Fruit fly (Drosophila melanogaster) whole organism, embryonic: ENCODE data around the gene CG11164.
A peak's percentile ranks its signal among the peaks of the same experiment; 100 is the strongest.

ENCODE experiments used
- BEAF-32 ChIP-seq: fragments of 200-800 bp; sonication (Bioruptor generic); optimal IDR thresholded peaks from 3 replicates; lab custom pipeline; 2017; ENCODE audit warnings: missing biosample characterization, missing genetic modification characterization, mild to moderate bottlenecking, moderate library complexity, missing genetic modification reagents
- Bteb2 ChIP-seq: fragments of 200-800 bp; sonication (Bioruptor generic); optimal IDR thresholded peaks from 2 replicates; lab custom pipeline; 2016; ENCODE audit warnings: missing biosample characterization, missing genetic modification characterization
- C15 ChIP-seq: fragments of 200-800 bp; sonication (Bioruptor generic); IDR thresholded peaks from 3 replicates; pipeline ENCODE4 v1.3.6; 2022; ENCODE audit warnings: missing biosample characterization, missing genetic modification characterization
- CG13287 ChIP-seq: fragments of 200-800 bp; sonication (Bioruptor generic); IDR thresholded peaks from 2 replicates; pipeline ENCODE4 v1.3.6; 2022; ENCODE audit warnings: missing biosample characterization, missing genetic modification characterization; ENCODE audit not compliant: partially characterized antibody
- CG15073 ChIP-seq: fragments of 200-800 bp; sonication (Bioruptor generic); optimal IDR thresholded peaks from 2 replicates; lab custom pipeline; 2016; ENCODE audit warnings: missing biosample characterization, missing genetic modification characterization
- CG1602 ChIP-seq: fragments of 200-800 bp; sonication (Bioruptor generic); optimal IDR thresholded peaks from 3 replicates; lab custom pipeline; 2016; ENCODE audit warnings: missing biosample characterization, missing genetic modification characterization
- CG17568 ChIP-seq: fragments of 200-800 bp; sonication (Bioruptor generic); optimal IDR thresholded peaks from 2 replicates; lab custom pipeline; 2018; ENCODE audit warnings: missing biosample characterization, mild to moderate bottlenecking, missing genetic modification characterization, moderate library complexity
- CG1792 ChIP-seq: fragments of 200-800 bp; sonication (Bioruptor generic); optimal IDR thresholded peaks from 2 replicates; lab custom pipeline; 2016; ENCODE audit warnings: missing biosample characterization, missing genetic modification characterization
- CG2116 ChIP-seq: fragments of 200-800 bp; sonication (Bioruptor generic); optimal IDR thresholded peaks from 3 replicates; lab custom pipeline; 2018; ENCODE audit warnings: missing biosample characterization, mild to moderate bottlenecking, missing genetic modification characterization
- CG31224 ChIP-seq: fragments of 200-800 bp; sonication (Bioruptor generic); IDR thresholded peaks from 2 replicates; pipeline ENCODE4 v1.3.6; 2022; ENCODE audit warnings: missing biosample characterization, missing genetic modification characterization
- CG3407 ChIP-seq: fragments of 200-800 bp; sonication (Bioruptor generic); optimal IDR thresholded peaks from 2 replicates; lab custom pipeline; 2018; ENCODE audit warnings: missing biosample characterization, mild to moderate bottlenecking, missing genetic modification characterization
- CG34224 ChIP-seq: fragments of 200-800 bp; sonication (Bioruptor generic); IDR thresholded peaks from 3 replicates; pipeline ENCODE4 v1.3.6; 2022; ENCODE audit warnings: missing biosample characterization, missing genetic modification characterization; ENCODE audit not compliant: partially characterized antibody
- CG4282 ChIP-seq: fragments of 200-800 bp; sonication (Bioruptor generic); optimal IDR thresholded peaks from 2 replicates; lab custom pipeline; 2016; ENCODE audit warnings: missing biosample characterization, missing genetic modification characterization
- CG4424 ChIP-seq: fragments of 200-800 bp; sonication (Bioruptor generic); optimal IDR thresholded peaks from 3 replicates; lab custom pipeline; 2016; ENCODE audit warnings: missing biosample characterization, missing genetic modification characterization
- CG6683 ChIP-seq: fragments of 200-800 bp; sonication (Bioruptor generic); optimal IDR thresholded peaks from 2 replicates; lab custom pipeline; 2017; ENCODE audit warnings: missing biosample characterization, mild to moderate bottlenecking, missing genetic modification characterization, missing genetic modification reagents
- CG9797 ChIP-seq: fragments of 200-800 bp; sonication (Bioruptor generic); optimal IDR thresholded peaks from 3 replicates; lab custom pipeline; 2018; ENCODE audit warnings: missing biosample characterization, mild to moderate bottlenecking, missing genetic modification characterization
- Dll ChIP-seq: fragments of 200-800 bp; sonication (Bioruptor generic); IDR thresholded peaks from 4 replicates; pipeline ENCODE4 v1.3.6; 2022; ENCODE audit warnings: missing biosample characterization, missing genetic modification characterization; ENCODE audit not compliant: partially characterized antibody
- Dp ChIP-seq: fragments of 200-800 bp; sonication (Bioruptor generic); optimal IDR thresholded peaks from 2 replicates; lab custom pipeline; 2018; ENCODE audit warnings: missing biosample characterization, mild to moderate bottlenecking, missing genetic modification characterization, moderate library complexity
- Dref ChIP-seq: fragments of 200-800 bp; sonication (Bioruptor generic); IDR thresholded peaks from 2 replicates; pipeline ENCODE4 v1.3.6; 2022; ENCODE audit warnings: missing biosample characterization, missing genetic modification characterization
- E2f1 ChIP-seq: fragments of 200-800 bp; sonication (Bioruptor generic); IDR thresholded peaks from 2 replicates; pipeline ENCODE4 v1.3.6; 2022; ENCODE audit warnings: missing biosample characterization, missing genetic modification characterization
- HLH4C ChIP-seq: fragments of 200-800 bp; sonication (Bioruptor generic); IDR thresholded peaks from 3 replicates; pipeline ENCODE4 v1.3.6; 2022; ENCODE audit warnings: missing biosample characterization, missing genetic modification characterization; ENCODE audit not compliant: partially characterized antibody
- Hand ChIP-seq: fragments of 200-800 bp; sonication (Bioruptor generic); optimal IDR thresholded peaks from 2 replicates; lab custom pipeline; 2017; ENCODE audit warnings: mild to moderate bottlenecking, missing biosample characterization, missing genetic modification reagents, missing genetic modification characterization
- Max ChIP-seq: fragments of 200-800 bp; sonication (Bioruptor generic); optimal IDR thresholded peaks from 2 replicates; lab custom pipeline; 2016; ENCODE audit warnings: missing biosample characterization, mild to moderate bottlenecking, missing genetic modification characterization
- Mrtf ChIP-seq: fragments of 200-800 bp; sonication (Bioruptor generic); IDR thresholded peaks from 3 replicates; pipeline ENCODE4 v1.3.6; 2022; ENCODE audit warnings: missing biosample characterization, missing genetic modification characterization
- Rfx ChIP-seq: fragments of 200-800 bp; sonication (Bioruptor generic); IDR thresholded peaks from 2 replicates; pipeline ENCODE4 v1.3.6; 2022; ENCODE audit warnings: missing biosample characterization, missing genetic modification characterization
- Scr ChIP-seq: fragments of 200-800 bp; sonication (Bioruptor generic); IDR thresholded peaks from 2 replicates; pipeline ENCODE4 v1.3.6; 2022; ENCODE audit warnings: missing biosample characterization, missing genetic modification characterization; ENCODE audit not compliant: partially characterized antibody
- Sry-δ ChIP-seq: fragments of 200-800 bp; sonication (Bioruptor generic); optimal IDR thresholded peaks from 2 replicates; lab custom pipeline; 2016; ENCODE audit warnings: missing biosample characterization, missing genetic modification characterization
- amos ChIP-seq: fragments of 200-800 bp; sonication (Bioruptor generic); IDR thresholded peaks from 2 replicates; pipeline ENCODE4 v1.3.6; 2022; ENCODE audit warnings: missing biosample characterization, missing genetic modification characterization; ENCODE audit not compliant: partially characterized antibody
- crc ChIP-seq: fragments of 200-800 bp; sonication (Bioruptor generic); optimal IDR thresholded peaks from 2 replicates; lab custom pipeline; 2016; ENCODE audit warnings: missing biosample characterization, missing genetic modification characterization
- crp ChIP-seq, 2 experiments: fragments of 200-800 bp; sonication (Bioruptor generic); optimal IDR thresholded peaks; 2 replicates in 1 of 2; 3 replicates in 1 of 2; lab custom pipeline; 2017; ENCODE audit warnings: missing biosample characterization in 2 of 2, missing genetic modification characterization in 2 of 2, mild to moderate bottlenecking in 1 of 2, moderate library complexity in 1 of 2
- dati ChIP-seq: fragments of 200-800 bp; sonication (Bioruptor generic); IDR thresholded peaks from 2 replicates; pipeline ENCODE4 v1.3.6; 2022; ENCODE audit warnings: missing biosample characterization, missing genetic modification characterization
- dmrt99B ChIP-seq: fragments of 200-800 bp; sonication (Bioruptor generic); optimal IDR thresholded peaks from 2 replicates; lab custom pipeline; 2018; ENCODE audit warnings: missing biosample characterization, mild to moderate bottlenecking, missing genetic modification characterization, moderate library complexity
- fd64A ChIP-seq: fragments of 200-800 bp; sonication (Bioruptor generic); optimal IDR thresholded peaks from 3 replicates; lab custom pipeline; 2018; ENCODE audit warnings: missing biosample characterization, mild to moderate bottlenecking, missing genetic modification characterization
- fru ChIP-seq: fragments of >200 bp; optimal IDR thresholded peaks from 2 replicates; lab custom pipeline; 2017
- fu2 ChIP-seq: fragments of 200-800 bp; sonication (Bioruptor generic); optimal IDR thresholded peaks from 2 replicates; lab custom pipeline; 2016; ENCODE audit warnings: missing biosample characterization, missing genetic modification characterization
- gfzf ChIP-seq: fragments of 200-800 bp; sonication (Bioruptor generic); optimal IDR thresholded peaks from 2 replicates; lab custom pipeline; 2016; ENCODE audit warnings: missing biosample characterization, mild to moderate bottlenecking, missing genetic modification characterization, moderate library complexity
- grn ChIP-seq: fragments of 200-800 bp; sonication (Bioruptor generic); optimal IDR thresholded peaks from 3 replicates; lab custom pipeline; 2017; ENCODE audit warnings: missing biosample characterization, missing genetic modification characterization
- hbn ChIP-seq: fragments of 200-800 bp; sonication (Bioruptor generic); IDR thresholded peaks from 2 replicates; pipeline ENCODE4 v1.3.6; 2022; ENCODE audit warnings: missing biosample characterization, missing genetic modification characterization; ENCODE audit not compliant: partially characterized antibody
- knrl ChIP-seq: fragments of 200-800 bp; sonication (Bioruptor generic); IDR thresholded peaks from 3 replicates; pipeline ENCODE4 v1.3.6; 2022; ENCODE audit warnings: missing biosample characterization, missing genetic modification characterization; ENCODE audit not compliant: partially characterized antibody
- mld ChIP-seq: fragments of 200-800 bp; sonication (Bioruptor generic); IDR thresholded peaks from 3 replicates; pipeline ENCODE4 v1.3.6; 2022; ENCODE audit warnings: missing biosample characterization, missing genetic modification characterization; ENCODE audit not compliant: partially characterized antibody
- nerfin-2 ChIP-seq: fragments of 200-800 bp; sonication (Bioruptor generic); IDR thresholded peaks from 2 replicates; pipeline ENCODE4 v1.3.6; 2022; ENCODE audit warnings: missing biosample characterization, missing genetic modification characterization; ENCODE audit not compliant: partially characterized antibody
- pzg ChIP-seq: fragments of 200-800 bp; sonication (Bioruptor generic); optimal IDR thresholded peaks from 3 replicates; lab custom pipeline; 2018; ENCODE audit warnings: missing biosample characterization, mild to moderate bottlenecking, missing genetic modification characterization, moderate library complexity
- sens ChIP-seq: fragments of 200-800 bp; sonication (Bioruptor generic); peaks from one replicate; lab custom pipeline; 2016; ENCODE audit warnings: missing biosample characterization, missing genetic modification characterization
- shn ChIP-seq: fragments of 200-800 bp; sonication (Bioruptor generic); optimal IDR thresholded peaks from 3 replicates; lab custom pipeline; 2016; ENCODE audit warnings: missing biosample characterization, missing genetic modification characterization
- sisA ChIP-seq: fragments of 200-800 bp; sonication (Bioruptor generic); IDR thresholded peaks from 2 replicates; pipeline ENCODE4 v1.3.6; 2022; ENCODE audit warnings: missing biosample characterization, missing genetic modification characterization
- slou ChIP-seq: fragments of 200-800 bp; sonication (Bioruptor generic); optimal IDR thresholded peaks from 3 replicates; lab custom pipeline; 2016; ENCODE audit warnings: missing biosample characterization, missing genetic modification characterization
- tio ChIP-seq: fragments of 200-800 bp; sonication (Bioruptor generic); optimal IDR thresholded peaks from 2 replicates; lab custom pipeline; 2017; ENCODE audit warnings: missing biosample characterization, missing genetic modification characterization, inconsistent platforms
- trem ChIP-seq: fragments of 200-800 bp; optimal IDR thresholded peaks from 3 replicates; lab custom pipeline; 2019; ENCODE audit warnings: missing biosample characterization, mild to moderate bottlenecking, missing genetic modification characterization, moderate library complexity
- unc-4 ChIP-seq: fragments of 200-800 bp; sonication (Bioruptor generic); IDR thresholded peaks from 2 replicates; pipeline ENCODE4 v1.3.6; 2022; ENCODE audit warnings: missing biosample characterization, missing genetic modification characterization; ENCODE audit not compliant: partially characterized antibody
- wek ChIP-seq: fragments of 200-800 bp; sonication (Bioruptor generic); optimal IDR thresholded peaks from 3 replicates; lab custom pipeline; 2018; ENCODE audit warnings: missing biosample characterization, mild to moderate bottlenecking, missing genetic modification characterization, moderate library complexity

The CG11164 gene

dm6 chrX:13667656-13668055, at the start of gene CG11164, which contains the start of gene DNAlig4:
CG11164 (plus strand) TSS chrX:13668014.
DNAlig4 (minus strand) TSS chrX:13667811.
- TF ChIP-seq slou (GFP tag; lab: Kevin White, UChicago) (no peak), CG1602 (no peak), dmrt99B (tag; lab: Kevin White, UChicago) (no peak), CG15073 (GFP tag; lab: Kevin White, UChicago) (no peak), knrl (GFP tag; lab: Robert Waterston, UW) (no peak), Mrtf (GFP tag; lab: Robert Waterston, UW) (no peak), CG1792 (GFP tag; lab: Kevin White, UChicago) (no peak), sens (GFP tag; lab: Kevin White, UChicago) (peak; percentile 16), fru (lab: Kevin White, UChicago) (no peak), dati (no peak), hbn (GFP tag; lab: Robert Waterston, UW) (0 out of 2 replicates have a peak, but pooled peaks have one; percentile 27), Dp (GFP tag; lab: Kevin White, UChicago) (peak; percentile 56), sisA (GFP tag; lab: Robert Waterston, UW) (no peak), crc (GFP tag; lab: Kevin White, UChicago) (no peak), Scr (GFP tag; lab: Robert Waterston, UW) (no peak), grn (GFP tag; lab: Kevin White, UChicago) (no peak), CG17568 (GFP tag; lab: Kevin White, UChicago) (no peak), Rfx (GFP tag; lab: Robert Waterston, UW) (no peak), nerfin-2 (no peak), Dll (GFP tag; lab: Robert Waterston, UW) (peak; percentile 33; the same call in 1 of the 4 replicates), shn (GFP tag; lab: Kevin White, UChicago) (no peak), C15 (GFP tag; lab: Robert Waterston, UW) (no peak), HLH4C (GFP tag; lab: Robert Waterston, UW) (0 out of 3 replicates have a peak, but pooled peaks have one; percentile 39), fd64A (GFP tag; lab: Kevin White, UChicago) (no peak), E2f1 (GFP tag; lab: Robert Waterston, UW) (peak; percentile 26; the same call in 1 of the 2 replicates), CG2116 (GFP tag; lab: Kevin White, UChicago) (peak; percentile 45), CG4424 (GFP tag; lab: Kevin White, UChicago) (no peak), fu2 (GFP tag; lab: Kevin White, UChicago) (no peak), BEAF-32 (GFP tag; lab: Kevin White, UChicago) (peak; percentile 33), crp (GFP tag; optimal IDR thresholded peaks at IDR 0.05; lab: Kevin White, UChicago) (peak in 1 of 2 experiments; percentile 76), CG34224 (GFP tag; lab: Robert Waterston, UW) (peak; percentile 31; the same call in 1 of the 3 replicates), CG9797 (GFP tag; lab: Kevin White, UChicago) (peak; percentile 33), amos (GFP tag; lab: Robert Waterston, UW) (no peak), mld (GFP tag; lab: Robert Waterston, UW) (no peak), Sry-δ (GFP tag; lab: Kevin White, UChicago) (peak; percentile 6), Max (GFP tag; lab: Kevin White, UChicago) (no peak), wek (GFP tag; lab: Kevin White, UChicago) (no peak), Hand (GFP tag; lab: Kevin White, UChicago) (no peak), Dref (GFP tag; lab: Robert Waterston, UW) (peak; percentile 41), CG6683 (no peak), CG31224 (no peak), CG13287 (GFP tag; lab: Robert Waterston, UW) (peak; percentile 45), tio (GFP tag; lab: Kevin White, UChicago) (no peak), pzg (GFP tag; lab: Kevin White, UChicago) (peak; percentile 42), Bteb2 (GFP tag; lab: Kevin White, UChicago) (no peak), CG3407 (GFP tag; lab: Kevin White, UChicago) (no peak), CG4282 (GFP tag; lab: Kevin White, UChicago) (no peak), gfzf (GFP tag; lab: Kevin White, UChicago) (peak; percentile 61), trem (peak; percentile 19), unc-4 (peak; percentile 23; the same call in 1 of the 2 replicates)
